Fruit fly (Drosophila melanogaster) S2 (cell line): Measurements from ENCODE around the gene Pitslre.

Experiments used
- CG8478 ChIP-seq: fragments of >200 bp; optimal IDR thresholded peaks from 2 replicates; lab custom pipeline; 2018
- CTCF ChIP-seq, 2 experiments: fragments of >200 bp; optimal IDR thresholded peaks; 2 replicates each; lab custom pipeline; 2018

- TF ChIP-seq CG8478 (no peak), CTCF (optimal IDR thresholded peaks at IDR 0.05; lab: Kevin White, UChicago) (no peak)
Measured at dm6 chr3L:20767227-20767626, 4.1 kb upstream of the Pitslre start.
